Fruit fly (Drosophila melanogaster): ENCODE data around the gene ouib.
A peak's percentile ranks its signal among the peaks of the same experiment; 100 is the strongest.

Gene ouib

dm6 chr3R:8746354-8746753 lies 21.1 kb downstream of the ouib start (continued):
- TF ChIP-seq CG4617 (GFP tag; optimal IDR thresholded peaks at IDR 0.05; ENCODE audit: borderline replicate concordance): peak; percentile 17
- TF ChIP-seq CG8281 (tag; optimal IDR thresholded peaks at IDR 0.05): peak; percentile 21
- no peak for TF ChIP-seq lov (optimal IDR thresholded peaks at IDR 0.05)
- TF ChIP-seq lov (GFP tag; IDR thresholded peaks at IDR 0.05): no peak
- peak; percentile 49 for TF ChIP-seq Fer1 (GFP tag; optimal IDR thresholded peaks at IDR 0.05)
- peak; percentile 13 for TF ChIP-seq CG2116 (GFP tag; optimal IDR thresholded peaks at IDR 0.05)
- peak; percentile 44 for TF ChIP-seq CG3407 (GFP tag; optimal IDR thresholded peaks at IDR 0.05)
- peak; percentile 72 for TF ChIP-seq Ssrp (tag; optimal IDR thresholded peaks at IDR 0.05)
- TF ChIP-seq lmd (GFP tag; IDR thresholded peaks at IDR 0.05): peak; percentile 59
- peak; percentile 80; the same call in 1 of the 2 replicates for TF ChIP-seq onecut (GFP tag; IDR thresholded peaks at IDR 0.05)
- TF ChIP-seq CG2199 (GFP tag; IDR thresholded peaks at IDR 0.05): no peak
- TF ChIP-seq mam (GFP tag; optimal IDR thresholded peaks at IDR 0.05): no peak
- TF ChIP-seq CG34422 (GFP tag; IDR thresholded peaks at IDR 0.05): peak; percentile 56; the same call in 2 of the 3 replicates
- peak; percentile 74 for TF ChIP-seq Blimp-1 (GFP tag; optimal IDR thresholded peaks at IDR 0.05)
- no peak for TF ChIP-seq exex (tag; optimal IDR thresholded peaks at IDR 0.05)
- TF ChIP-seq gcm (GFP tag; optimal IDR thresholded peaks at IDR 0.05): peak; percentile 53
- peak; percentile 72 for TF ChIP-seq stc (GFP tag; IDR thresholded peaks at IDR 0.05)
- no peak for TF ChIP-seq trh (GFP tag; optimal IDR thresholded peaks at IDR 0.05)
- no peak for TF ChIP-seq CG13287 (GFP tag; IDR thresholded peaks at IDR 0.05; ENCODE audit: partially characterized antibody)
- TF ChIP-seq NFAT (GFP tag; IDR thresholded peaks at IDR 0.05): no peak
- TF ChIP-seq CG11696 (GFP tag; IDR thresholded peaks at IDR 0.05): 0 out of 2 replicates have a peak, but pooled peaks have one; percentile 44
- TF ChIP-seq Abd-B (GFP tag; optimal IDR thresholded peaks at IDR 0.05): no peak
- no peak for TF ChIP-seq sna (GFP tag; IDR thresholded peaks at IDR 0.05; ENCODE audit: partially characterized antibody)
- no peak for TF ChIP-seq HLHmδ (GFP tag; optimal IDR thresholded peaks at IDR 0.05)
- TF ChIP-seq H15 (GFP tag; IDR thresholded peaks at IDR 0.05): peak; percentile 36; the same call in 1 of the 3 replicates
- TF ChIP-seq CG4730 (GFP tag; IDR thresholded peaks at IDR 0.05): peak; percentile 40; the same call in 1 of the 2 replicates
- TF ChIP-seq CG12942 (GFP tag; optimal IDR thresholded peaks at IDR 0.05): peak; percentile 43
- TF ChIP-seq Dip3 (GFP tag; optimal IDR thresholded peaks at IDR 0.05): no peak
- peak; percentile 10 for TF ChIP-seq CG16815 (GFP tag; optimal IDR thresholded peaks at IDR 0.05)
- TF ChIP-seq CG18764 (GFP tag; optimal IDR thresholded peaks at IDR 0.05): peak; percentile 28
- no peak for TF ChIP-seq BtbVII (GFP tag; optimal IDR thresholded peaks at IDR 0.05)
- TF ChIP-seq Rx (GFP tag; IDR thresholded peaks at IDR 0.05): no peak
- TF ChIP-seq tll (GFP tag; optimal IDR thresholded peaks at IDR 0.05): no peak
- TF ChIP-seq CG8290 (GFP tag; optimal IDR thresholded peaks at IDR 0.05): peak; percentile 54
- TF ChIP-seq CG8290 (tag; optimal IDR thresholded peaks at IDR 0.05): no peak
- no peak for TF ChIP-seq CG34376 (GFP tag; optimal IDR thresholded peaks at IDR 0.05)
- TF ChIP-seq CG10431 (GFP tag; optimal IDR thresholded peaks at IDR 0.05): no peak
- 0 out of 2 replicates have a peak, but pooled peaks have one; percentile 30 for TF ChIP-seq H2.0 (GFP tag; IDR thresholded peaks at IDR 0.05)
- TF ChIP-seq Antp (GFP tag; optimal IDR thresholded peaks at IDR 0.05): no peak
- no peak for TF ChIP-seq fru (optimal IDR thresholded peaks at IDR 0.05)
- no peak for TF ChIP-seq Mrtf (GFP tag; IDR thresholded peaks at IDR 0.05)
- TF ChIP-seq GATAe (GFP tag; conservative IDR thresholded peaks at IDR 0.05): no peak
- no peak for TF ChIP-seq CG13894 (tag; optimal IDR thresholded peaks at IDR 0.05)
- TF ChIP-seq Asciz (GFP tag; optimal IDR thresholded peaks at IDR 0.05): peak; percentile 58
- no peak for TF ChIP-seq vnd (GFP tag; IDR thresholded peaks at IDR 0.05; ENCODE audit: partially characterized antibody)
- no peak for TF ChIP-seq Myb (GFP tag; optimal IDR thresholded peaks at IDR 0.05)
- TF ChIP-seq Fer3 (tag; optimal IDR thresholded peaks at IDR 0.05): peak; percentile 31
- TF ChIP-seq E2f1 (GFP tag; IDR thresholded peaks at IDR 0.05): peak; percentile 56; the same call in 1 of the 2 replicates
- TF ChIP-seq jigr1 (GFP tag; IDR thresholded peaks at IDR 0.05): no peak
- TF ChIP-seq NC2β (GFP tag; optimal IDR thresholded peaks at IDR 0.05): peak; percentile 14
- TF ChIP-seq Sin3A (optimal IDR thresholded peaks at IDR 0.05): no peak
- TF ChIP-seq odd (GFP tag; optimal IDR thresholded peaks at IDR 0.05): no peak
